Fruit fly (Drosophila melanogaster) whole organism, prepupa: ENCODE data around the gene vir-1.

ENCODE experiments used
- Blimp-1 ChIP-seq: fragments of 200-800 bp; sonication (Bioruptor generic); optimal IDR thresholded peaks from 3 replicates; lab custom pipeline; 2017; ENCODE audit warnings: missing biosample characterization, missing genetic modification characterization, mild to moderate bottlenecking, moderate library complexity, missing genetic modification reagents
- CG11294 ChIP-seq: fragments of 200-800 bp; sonication (Bioruptor generic); IDR thresholded peaks from 2 replicates; pipeline ENCODE4 v1.3.6; 2022; ENCODE audit warnings: missing biosample characterization, missing genetic modification characterization
- CG11762 ChIP-seq: fragments of 200-800 bp; sonication (Bioruptor generic); optimal IDR thresholded peaks from 3 replicates; lab custom pipeline; 2016; ENCODE audit warnings: missing biosample characterization, missing genetic modification characterization; ENCODE audit not compliant: insufficient read depth
- CG11902 ChIP-seq: fragments of 200-800 bp; sonication (Bioruptor generic); optimal IDR thresholded peaks from 3 replicates; lab custom pipeline; 2016; ENCODE audit warnings: missing biosample characterization, missing genetic modification characterization
- CG15336 ChIP-seq: fragments of 200-800 bp; sonication (Bioruptor generic); IDR thresholded peaks from 2 replicates; pipeline ENCODE4 v1.3.6; 2022; ENCODE audit warnings: missing biosample characterization, missing genetic modification characterization
- CG16779 ChIP-seq: fragments of 200-800 bp; sonication (Bioruptor generic); optimal IDR thresholded peaks from 3 replicates; lab custom pipeline; 2017; ENCODE audit warnings: missing biosample characterization, mild to moderate bottlenecking, missing genetic modification characterization
- CG3032 ChIP-seq: fragments of 200-800 bp; optimal IDR thresholded peaks from 2 replicates; lab custom pipeline; 2019; ENCODE audit warnings: missing biosample characterization, mild to moderate bottlenecking, missing genetic modification characterization, moderate library complexity
- CG31627 ChIP-seq: fragments of 200-800 bp; sonication (Bioruptor generic); optimal IDR thresholded peaks from 3 replicates; lab custom pipeline; 2016; ENCODE audit warnings: missing biosample characterization, missing genetic modification characterization
- CG32006 ChIP-seq: fragments of 200-800 bp; sonication (Bioruptor generic); optimal IDR thresholded peaks from 3 replicates; lab custom pipeline; 2017; ENCODE audit warnings: missing biosample characterization, mild to moderate bottlenecking, missing genetic modification characterization
- CG6163 ChIP-seq: fragments of 200-800 bp; sonication (Bioruptor generic); IDR thresholded peaks from 3 replicates; pipeline ENCODE4 v1.3.6; 2022; ENCODE audit warnings: missing biosample characterization, missing genetic modification characterization
- CG6276 ChIP-seq: fragments of 200-800 bp; sonication (Bioruptor generic); optimal IDR thresholded peaks from 2 replicates; lab custom pipeline; 2017; ENCODE audit warnings: missing biosample characterization, mild to moderate bottlenecking, missing genetic modification characterization
- CG6792 ChIP-seq: fragments of 200-800 bp; sonication (Bioruptor generic); optimal IDR thresholded peaks from 3 replicates; lab custom pipeline; 2016; ENCODE audit warnings: missing biosample characterization, missing genetic modification characterization
- CG6808 ChIP-seq: fragments of 200-800 bp; sonication (Bioruptor generic); optimal IDR thresholded peaks from 3 replicates; lab custom pipeline; 2017; ENCODE audit warnings: missing biosample characterization, missing genetic modification characterization, mild to moderate bottlenecking, moderate library complexity, missing genetic modification reagents
- CG6854 ChIP-seq: fragments of 200-800 bp; sonication (Bioruptor generic); optimal IDR thresholded peaks from 2 replicates; lab custom pipeline; 2017; ENCODE audit warnings: missing biosample characterization, mild to moderate bottlenecking, missing genetic modification characterization
- CG7368 ChIP-seq: fragments of 200-800 bp; sonication (Bioruptor generic); optimal IDR thresholded peaks from 3 replicates; lab custom pipeline; 2016; ENCODE audit warnings: missing biosample characterization, missing genetic modification characterization
- CG8119 ChIP-seq: fragments of 200-800 bp; sonication (Bioruptor generic); IDR thresholded peaks from 3 replicates; pipeline ENCODE4 v1.3.6; 2022; ENCODE audit warnings: missing biosample characterization, missing genetic modification characterization
- CG8319 ChIP-seq: fragments of 200-800 bp; sonication (Bioruptor generic); optimal IDR thresholded peaks from 3 replicates; lab custom pipeline; 2016; ENCODE audit warnings: missing biosample characterization, missing genetic modification characterization
- CG8632 ChIP-seq: fragments of 200-800 bp; sonication (Bioruptor generic); optimal IDR thresholded peaks from 3 replicates; lab custom pipeline; 2016; ENCODE audit warnings: missing biosample characterization, missing genetic modification characterization
- Eip78C ChIP-seq: fragments of 200-800 bp; sonication (Bioruptor generic); peaks from one replicate; lab custom pipeline; 2016; ENCODE audit warnings: missing biosample characterization, missing genetic modification characterization
- Ets96B ChIP-seq: fragments of 200-800 bp; optimal IDR thresholded peaks from 2 replicates; lab custom pipeline; 2019; ENCODE audit warnings: missing biosample characterization, mild to moderate bottlenecking, missing genetic modification characterization, moderate library complexity
- Gug ChIP-seq: fragments of 200-800 bp; sonication (Bioruptor generic); IDR thresholded peaks from 2 replicates; pipeline ENCODE4 v1.3.6; 2022; ENCODE audit warnings: missing biosample characterization, missing genetic modification characterization
- Hr38 ChIP-seq: sonication (Bioruptor generic); optimal IDR thresholded peaks from 2 replicates; lab custom pipeline; 2016; ENCODE audit warnings: missing biosample characterization, missing genetic modification characterization
- Hr39 ChIP-seq: fragments of 200-800 bp; sonication (Bioruptor generic); optimal IDR thresholded peaks from 2 replicates; lab custom pipeline; 2016; ENCODE audit warnings: missing biosample characterization, missing genetic modification characterization
- Hr4 ChIP-seq: fragments of 200-800 bp; sonication (Bioruptor generic); optimal IDR thresholded peaks from 3 replicates; lab custom pipeline; 2016; ENCODE audit warnings: missing biosample characterization, missing genetic modification characterization
- Lpt ChIP-seq: fragments of 200-800 bp; sonication (Bioruptor generic); optimal IDR thresholded peaks from 3 replicates; lab custom pipeline; 2016; ENCODE audit warnings: missing biosample characterization, missing genetic modification characterization
- Met ChIP-seq: fragments of 200-800 bp; sonication (Bioruptor generic); optimal IDR thresholded peaks from 3 replicates; lab custom pipeline; 2016; ENCODE audit warnings: missing biosample characterization, missing genetic modification characterization
- Sox102F ChIP-seq: fragments of 200-800 bp; sonication (Bioruptor generic); optimal IDR thresholded peaks from 2 replicates; lab custom pipeline; 2016; ENCODE audit warnings: missing biosample characterization, mild to moderate bottlenecking, missing genetic modification characterization
- acj6 ChIP-seq: fragments of 200-800 bp; sonication (Bioruptor generic); optimal IDR thresholded peaks from 3 replicates; lab custom pipeline; 2016; ENCODE audit warnings: missing biosample characterization, missing genetic modification characterization
- eg ChIP-seq: fragments of 200-800 bp; sonication (Bioruptor generic); IDR thresholded peaks from 3 replicates; pipeline ENCODE4 v1.3.6; 2022; ENCODE audit warnings: missing biosample characterization, missing genetic modification characterization
- esn ChIP-seq: fragments of 200-800 bp; sonication (Bioruptor generic); optimal IDR thresholded peaks from 2 replicates; lab custom pipeline; 2016; ENCODE audit warnings: missing biosample characterization, mild to moderate bottlenecking, missing genetic modification characterization, moderate library complexity
- fd85E ChIP-seq: fragments of 200-800 bp; sonication (Bioruptor generic); optimal IDR thresholded peaks from 3 replicates; lab custom pipeline; 2016; ENCODE audit warnings: missing biosample characterization, missing genetic modification characterization
- fkh ChIP-seq: fragments of 200-800 bp; sonication (Bioruptor generic); optimal IDR thresholded peaks from 3 replicates; lab custom pipeline; 2017; ENCODE audit warnings: missing biosample characterization, mild to moderate bottlenecking, missing genetic modification characterization, moderate library complexity
- pdm3 ChIP-seq: fragments of 200-800 bp; sonication (Bioruptor generic); optimal IDR thresholded peaks from 3 replicates; lab custom pipeline; 2016; ENCODE audit warnings: missing biosample characterization, missing genetic modification characterization
- ss ChIP-seq, 2 experiments: fragments of 200-800 bp; sonication (Bioruptor generic); optimal IDR thresholded peaks; 2 replicates in 1 of 2; 3 replicates in 1 of 2; lab custom pipeline; 2017 to 2018; ENCODE audit warnings: mild to moderate bottlenecking in 2 of 2, missing biosample characterization in 2 of 2, missing genetic modification characterization in 2 of 2, moderate library complexity in 1 of 2
- svp ChIP-seq: fragments of 200-800 bp; sonication (Bioruptor generic); peaks from one replicate; lab custom pipeline; 2016; ENCODE audit warnings: missing biosample characterization, missing genetic modification characterization
- topi ChIP-seq: fragments of 200-800 bp; sonication (Bioruptor generic); optimal IDR thresholded peaks from 3 replicates; lab custom pipeline; 2016; ENCODE audit warnings: missing biosample characterization, missing genetic modification characterization

The vir-1 gene

DNA sequence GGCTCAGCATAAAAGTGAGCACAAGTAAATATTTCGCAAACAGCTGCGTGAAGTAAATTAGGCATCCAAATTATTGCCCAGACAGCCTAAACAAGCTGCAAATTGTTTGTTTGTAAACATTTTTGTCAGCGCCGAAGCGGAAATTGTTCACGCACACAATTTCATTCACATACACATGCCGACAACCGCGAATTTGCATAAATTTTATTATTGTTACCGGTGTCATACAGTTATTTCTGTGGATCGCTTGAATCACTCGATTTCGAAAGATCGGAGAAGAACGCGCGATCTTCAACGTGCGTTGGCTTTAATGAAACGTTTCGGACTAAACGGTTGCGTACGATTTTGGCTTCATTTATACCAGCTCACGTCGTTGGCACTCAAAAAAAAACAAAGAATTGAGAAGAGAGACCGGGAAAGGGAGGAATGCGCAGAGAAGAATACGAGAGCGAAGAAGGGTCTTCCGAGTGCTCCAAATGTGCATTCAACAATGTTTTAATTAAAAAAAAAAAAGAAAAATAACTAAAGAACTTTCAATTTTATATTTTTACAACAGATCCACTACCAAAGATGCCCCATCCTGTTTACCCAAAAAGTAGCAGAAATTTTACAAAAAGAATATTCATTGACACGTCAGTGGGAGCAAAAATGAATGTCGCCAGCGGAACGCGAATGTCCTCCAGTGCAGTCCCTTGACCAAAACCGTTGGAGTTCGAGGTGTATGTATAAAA is at the start of gene vir-1:
Gene vir-1, minus strand, starts transcription at position 334 of the 731 bp plus-strand sequence.
- no peak for TF ChIP-seq CG15336 (GFP tag; lab: Robert Waterston, UW)
- TF ChIP-seq CG31627 (GFP tag; lab: Kevin White, UChicago), result no peak
- TF ChIP-seq Gug, result no peak
- TF ChIP-seq esn (GFP tag; lab: Kevin White, UChicago), result peak; percentile 25
- TF ChIP-seq CG6808 (GFP tag; lab: Kevin White, UChicago), result peak; percentile 8
- peak; percentile 8 for TF ChIP-seq CG8632 (GFP tag; lab: Kevin White, UChicago)
- TF ChIP-seq CG11762, result no peak
- peak; percentile 61 for TF ChIP-seq Eip78C (GFP tag; lab: Kevin White, UChicago)
- TF ChIP-seq Blimp-1 (GFP tag; lab: Kevin White, UChicago), result peak; percentile 52
- TF ChIP-seq Met (GFP tag; lab: Kevin White, UChicago), result peak; percentile 32
- peak; percentile 6 for TF ChIP-seq fkh (GFP tag; lab: Kevin White, UChicago)
- TF ChIP-seq Ets96B (tag; lab: Kevin White, UChicago), result no peak
- no peak for TF ChIP-seq CG32006 (GFP tag; lab: Kevin White, UChicago)
- TF ChIP-seq Sox102F (GFP tag; lab: Kevin White, UChicago), result peak; percentile 15
- no peak for TF ChIP-seq CG11294 (GFP tag; lab: Robert Waterston, UW)
- TF ChIP-seq CG7368 (GFP tag; lab: Kevin White, UChicago), result no peak
- TF ChIP-seq CG8119 (GFP tag; lab: Robert Waterston, UW), result no peak
- TF ChIP-seq ss (GFP tag; optimal IDR thresholded peaks at IDR 0.05; lab: Kevin White, UChicago), result peak in 1 of 2 experiments; percentile 15
- no peak for TF ChIP-seq pdm3
- no peak for TF ChIP-seq fd85E (GFP tag; lab: Kevin White, UChicago)
- peak; percentile 33 for TF ChIP-seq topi (GFP tag; lab: Kevin White, UChicago)
- no peak for TF ChIP-seq CG6792 (GFP tag; lab: Kevin White, UChicago)
- no peak for TF ChIP-seq Hr38
- no peak for TF ChIP-seq CG16779 (tag; lab: Kevin White, UChicago)

DNA sequence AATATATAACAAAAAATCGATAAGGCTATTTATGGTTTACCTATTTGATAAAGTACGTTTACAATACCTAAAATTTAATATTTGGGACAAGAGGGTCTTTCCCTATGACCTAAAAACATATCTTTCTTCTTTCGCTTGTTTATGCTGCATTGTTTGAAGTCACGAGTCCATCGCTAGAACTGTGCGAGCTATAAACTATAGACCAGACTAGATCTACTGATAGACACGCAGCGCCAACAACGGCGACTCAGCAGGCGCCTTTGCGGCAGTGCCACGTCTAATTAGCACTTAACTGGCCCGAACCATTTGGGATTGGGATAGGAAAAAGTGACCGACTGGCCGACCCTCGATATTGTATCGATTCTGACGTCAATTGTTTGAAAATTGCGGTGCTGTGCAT is 49.7 kb upstream of the vir-1 start:
- TF ChIP-seq eg (GFP tag; lab: Robert Waterston, UW) (no peak), CG3032 (tag; lab: Kevin White, UChicago) (no peak), Hr39 (GFP tag; lab: Kevin White, UChicago) (no peak), Met (GFP tag; lab: Kevin White, UChicago) (no peak), Hr4 (GFP tag; lab: Kevin White, UChicago) (no peak), acj6 (GFP tag; lab: Kevin White, UChicago) (no peak), CG6854 (GFP tag; lab: Kevin White, UChicago) (no peak), svp (GFP tag; lab: Kevin White, UChicago) (no peak), CG11902 (GFP tag; lab: Kevin White, UChicago) (no peak)

DNA sequence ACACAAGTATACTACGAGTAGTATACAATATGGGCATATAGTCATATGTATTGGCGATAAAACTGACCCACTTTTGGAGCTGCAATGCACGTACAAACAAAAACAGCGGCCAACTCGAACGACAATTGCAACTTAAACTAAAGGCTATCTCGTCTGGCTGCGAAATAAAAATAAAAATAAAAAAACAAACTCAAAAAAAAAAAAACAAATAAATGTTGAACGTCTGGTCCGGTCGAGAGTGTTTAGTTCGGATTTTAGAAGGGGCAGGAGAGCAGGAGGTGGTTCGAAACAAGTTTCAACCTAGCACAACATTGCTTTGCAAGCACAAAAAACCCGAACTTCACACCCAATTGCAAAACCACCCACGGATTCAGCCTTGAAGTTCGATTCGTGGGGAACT is 48.7 kb upstream of the vir-1 start:
- TF ChIP-seq topi (GFP tag; lab: Kevin White, UChicago) (no peak), Lpt (GFP tag; lab: Kevin White, UChicago) (peak; percentile 36), CG16779 (tag; lab: Kevin White, UChicago) (no peak), eg (GFP tag; lab: Robert Waterston, UW) (peak; percentile 83), CG8119 (GFP tag; lab: Robert Waterston, UW) (peak; percentile 62; the same call in 2 of the 3 replicates), CG11762 (no peak), CG6163 (0 out of 3 replicates have a peak, but pooled peaks have one; percentile 6), CG8319 (GFP tag; lab: Kevin White, UChicago) (no peak), CG6276 (GFP tag; lab: Kevin White, UChicago) (peak; percentile 39)
